Fruit fly (Drosophila melanogaster) whole organism, wandering third instar larva: ENCODE measurements around the gene sit.

Source experiments
- Abd-B ChIP-seq: fragments of >200 bp; optimal IDR thresholded peaks from 2 replicates; lab custom pipeline; 2017; ENCODE audit warnings: missing biosample characterization, missing genetic modification characterization
- CG32264 ChIP-seq: fragments of 200-800 bp; sonication (Bioruptor generic); optimal IDR thresholded peaks from 2 replicates; lab custom pipeline; 2016; ENCODE audit warnings: missing biosample characterization, missing genetic modification characterization
- CG9705 ChIP-seq: fragments of 200-800 bp; sonication (Bioruptor generic); optimal IDR thresholded peaks from 2 replicates; lab custom pipeline; 2018; ENCODE audit warnings: missing biosample characterization, mild to moderate bottlenecking, missing genetic modification characterization
- CrebA ChIP-seq: fragments of 200-800 bp; sonication (Bioruptor generic); optimal IDR thresholded peaks from 2 replicates; lab custom pipeline; 2016; ENCODE audit warnings: missing biosample characterization, mild to moderate bottlenecking, missing genetic modification characterization, borderline replicate concordance
- Dfd ChIP-seq: fragments of >200 bp; optimal IDR thresholded peaks from 2 replicates; lab custom pipeline; 2017; ENCODE audit warnings: missing biosample characterization, missing genetic modification characterization
- Dif ChIP-seq: fragments of 200-275, 200-300 bp; sonication (Bioruptor generic); optimal IDR thresholded peaks from 2 replicates; lab custom pipeline; 2018; ENCODE audit warnings: missing biosample characterization, missing genetic modification characterization; ENCODE audit not compliant: partially characterized antibody
- GATAd ChIP-seq: sonication (Bioruptor generic); optimal IDR thresholded peaks from 2 replicates; lab custom pipeline; 2016; ENCODE audit warnings: missing biosample characterization, missing genetic modification characterization
- Hnf4 ChIP-seq: fragments of 200-800 bp; sonication (Bioruptor generic); optimal IDR thresholded peaks from 2 replicates; lab custom pipeline; 2016; ENCODE audit warnings: missing biosample characterization, mild to moderate bottlenecking, missing genetic modification characterization
- Hr83 ChIP-seq: fragments of 200-300 bp; sonication (Bioruptor generic); optimal IDR thresholded peaks from 2 replicates; lab custom pipeline; 2016; ENCODE audit warnings: missing biosample characterization, mild to moderate bottlenecking, missing genetic modification characterization, moderate library complexity; ENCODE audit not compliant: poor library complexity, severe bottlenecking
- Mio ChIP-seq: sonication (Bioruptor generic); optimal IDR thresholded peaks from 2 replicates; lab custom pipeline; 2016; ENCODE audit warnings: missing biosample characterization, missing genetic modification characterization
- N ChIP-seq: fragments of >200 bp; optimal IDR thresholded peaks from 2 replicates; lab custom pipeline; 2018; ENCODE audit warnings: missing biosample characterization, missing external identifiers, missing genetic modification characterization
- OdsH ChIP-seq: fragments of 200-800 bp; sonication (Bioruptor generic); optimal IDR thresholded peaks from 2 replicates; lab custom pipeline; 2016; ENCODE audit warnings: missing biosample characterization, mild to moderate bottlenecking, missing genetic modification characterization
- Rel ChIP-seq, 2 experiments: fragments of 200-800 bp; sonication (Bioruptor generic) in 1 of 2; optimal IDR thresholded peaks; 2 replicates in 1 of 2; 3 replicates in 1 of 2; lab custom pipeline; 2016 to 2019; ENCODE audit warnings: mild to moderate bottlenecking in 2 of 2, missing biosample characterization in 2 of 2, missing genetic modification characterization in 2 of 2, moderate library complexity in 1 of 2
- Sp1 ChIP-seq: fragments of 200-800 bp; sonication (Bioruptor generic); optimal IDR thresholded peaks from 3 replicates; lab custom pipeline; 2019; ENCODE audit warnings: missing biosample characterization, mild to moderate bottlenecking, missing genetic modification characterization, moderate library complexity
- Vsx2 ChIP-seq: fragments of 200-300, 225-300 bp; sonication (Bioruptor generic); optimal IDR thresholded peaks from 2 replicates; lab custom pipeline; 2018; ENCODE audit warnings: missing biosample characterization, missing genetic modification characterization; ENCODE audit not compliant: partially characterized antibody
- br ChIP-seq: fragments of 200-800 bp; sonication (Bioruptor generic); optimal IDR thresholded peaks from 2 replicates; lab custom pipeline; 2016; ENCODE audit warnings: missing biosample characterization, missing genetic modification characterization
- dmrt93B ChIP-seq: fragments of 200-800 bp; sonication (Bioruptor generic); optimal IDR thresholded peaks from 2 replicates; lab custom pipeline; 2018; ENCODE audit warnings: missing biosample characterization, mild to moderate bottlenecking, missing genetic modification characterization
- ey ChIP-seq: fragments of 200-800 bp; sonication (Bioruptor generic); optimal IDR thresholded peaks from 2 replicates; lab custom pipeline; 2016; ENCODE audit warnings: missing biosample characterization, missing genetic modification characterization
- foxo ChIP-seq, 2 experiments: fragments of 200-800 bp; sonication (Bioruptor generic); optimal IDR thresholded peaks; 2 replicates in 1 of 2; 3 replicates in 1 of 2; lab custom pipeline; 2016 to 2017; ENCODE audit warnings: missing biosample characterization in 2 of 2, missing genetic modification characterization in 2 of 2
- fru ChIP-seq: fragments of 200-800 bp; sonication (Bioruptor generic); optimal IDR thresholded peaks from 3 replicates; lab custom pipeline; 2016; ENCODE audit warnings: missing biosample characterization, mild to moderate bottlenecking, missing genetic modification characterization
- h ChIP-seq: fragments of 200-800 bp; sonication (Bioruptor generic); optimal IDR thresholded peaks from 3 replicates; lab custom pipeline; 2016; ENCODE audit warnings: missing biosample characterization, mild to moderate bottlenecking, missing genetic modification characterization
- pan ChIP-seq: fragments of >200 bp; optimal IDR thresholded peaks from 2 replicates; lab custom pipeline; 2017
- psq ChIP-seq: fragments of 200-800 bp; sonication (Bioruptor generic); optimal IDR thresholded peaks from 3 replicates; lab custom pipeline; 2017; ENCODE audit warnings: missing biosample characterization, mild to moderate bottlenecking, missing genetic modification characterization, moderate library complexity
- rgr ChIP-seq: fragments of 200-800 bp; sonication (Bioruptor generic); optimal IDR thresholded peaks from 3 replicates; lab custom pipeline; 2016; ENCODE audit warnings: missing biosample characterization, mild to moderate bottlenecking, missing genetic modification characterization
- usp ChIP-seq: fragments of >200 bp; optimal IDR thresholded peaks from 2 replicates; lab custom pipeline; 2017; ENCODE audit warnings: missing biosample characterization, missing genetic modification characterization

The sit gene

dm6 chr3R:22518760-22519159 is 43.6 kb downstream of the sit start:
- TF ChIP-seq h (GFP tag; lab: Kevin White, UChicago) (no peak), Hr83 (no peak), rgr (GFP tag; lab: Kevin White, UChicago) (no peak)

- TF ChIP-seq foxo (GFP tag; optimal IDR thresholded peaks at IDR 0.05; lab: Kevin White, UChicago) (peak in 1 of 2 experiments; percentile 31), Abd-B (GFP tag; lab: Kevin White, UChicago) (no peak), Dfd (no peak), Dif (GFP tag; lab: Kevin White, UChicago) (no peak), OdsH (GFP tag; lab: Kevin White, UChicago) (peak; percentile 53), CG32264 (GFP tag; lab: Kevin White, UChicago) (no peak), Sp1 (GFP tag; lab: Kevin White, UChicago) (peak; percentile 53), Mio (no peak), GATAd (GFP tag; lab: Kevin White, UChicago) (peak; percentile 9), ey (GFP tag; lab: Kevin White, UChicago) (no peak), Vsx2 (no peak), fru (GFP tag; lab: Kevin White, UChicago) (peak; percentile 11), Rel (GFP tag; optimal IDR thresholded peaks at IDR 0.05; lab: Kevin White, UChicago) (no peak), Rel (tag; optimal IDR thresholded peaks at IDR 0.05; lab: Kevin White, UChicago) (peak; percentile 17), N (GFP tag; lab: Kevin White, UChicago) (no peak), CrebA (GFP tag; lab: Kevin White, UChicago) (no peak), br (peak; percentile 60), dmrt93B (GFP tag; lab: Kevin White, UChicago) (no peak), Hr83 (peak; percentile 71), CG9705 (GFP tag; lab: Kevin White, UChicago) (no peak), usp (no peak), psq (GFP tag; lab: Kevin White, UChicago) (no peak), Hnf4 (peak; percentile 8), rgr (GFP tag; lab: Kevin White, UChicago) (peak; percentile 60), h (GFP tag; lab: Kevin White, UChicago) (peak; percentile 33), pan (lab: Kevin White, UChicago) (no peak)
Observed at dm6 chr3R:22518285-22518684, 44.1 kb downstream of the sit start.

- TF ChIP-seq br (no peak), foxo (GFP tag; optimal IDR thresholded peaks at IDR 0.05; lab: Kevin White, UChicago) (peak in 1 of 2 experiments; percentile 5)
Observed at dm6 chr3R:22515384-22515783, 47.0 kb downstream of the sit start.
